Worm (Caenorhabditis elegans) whole organism, early embryonic: Measurements from ENCODE around the gene K04A8.1.

ENCODE experiments used
- F13C5.2 ChIP-seq: sonication (generic microtip); optimal IDR thresholded peaks from 2 replicates; lab custom pipeline; 2017; ENCODE audit warnings: mild to moderate bottlenecking, missing genetic modification characterization, inconsistent platforms, missing compliant biosample characterization
- aly-1 ChIP-seq: sonication (generic microtip); optimal IDR thresholded peaks from 2 replicates; lab custom pipeline; 2016; ENCODE audit warnings: missing genetic modification characterization, missing compliant biosample characterization
- ama-1 ChIP-seq: fragments of 150-350 bp; optimal IDR thresholded peaks from 2 replicates; lab custom pipeline; 2014
- ceh-13 ChIP-seq: fragments of 200-800 bp; sonication (Bioruptor generic); optimal IDR thresholded peaks from 2 replicates; lab custom pipeline; 2018; ENCODE audit warnings: mild to moderate bottlenecking, missing genetic modification characterization, missing compliant biosample characterization
- ceh-36 ChIP-seq: sonication (generic microtip); optimal IDR thresholded peaks from 2 replicates; lab custom pipeline; 2016; ENCODE audit warnings: missing genetic modification characterization, inconsistent platforms, missing compliant biosample characterization
- ets-7 ChIP-seq: sonication (generic microtip); optimal IDR thresholded peaks from 2 replicates; lab custom pipeline; 2016; ENCODE audit warnings: missing genotype, missing genetic modification characterization, missing compliant biosample characterization
- flt-1 ChIP-seq: fragments of 200-800 bp; sonication (Bioruptor generic); IDR thresholded peaks from 2 replicates; pipeline ENCODE4 v1.3.6; 2022; ENCODE audit warnings: missing genetic modification characterization, missing compliant biosample characterization
- hmbx-1 ChIP-seq: sonication (generic microtip); optimal IDR thresholded peaks from 2 replicates; lab custom pipeline; 2016; ENCODE audit warnings: mild to moderate bottlenecking, missing genetic modification characterization, missing compliant biosample characterization
- pes-1 ChIP-seq: fragments of 200-800 bp; sonication (Bioruptor generic); IDR thresholded peaks from 2 replicates; pipeline ENCODE4 v1.3.6; 2022; ENCODE audit warnings: missing genetic modification reagents, missing genetic modification characterization, missing compliant biosample characterization
- sea-1 ChIP-seq: fragments of 200-800 bp; sonication (Bioruptor generic); conservative IDR thresholded peaks from 2 replicates; pipeline ENCODE4 v1.3.6; 2022; ENCODE audit warnings: missing genetic modification characterization, missing compliant biosample characterization
- tbx-11 ChIP-seq: fragments of 200-800 bp; sonication (Bioruptor generic); IDR thresholded peaks from 2 replicates; pipeline ENCODE4 v1.3.6; 2022; ENCODE audit warnings: missing genetic modification characterization, missing compliant biosample characterization
- tbx-37 ChIP-seq: fragments of 200-800 bp; sonication (Bioruptor generic); conservative IDR thresholded peaks from 2 replicates; pipeline ENCODE4 v1.3.6; 2022; ENCODE audit warnings: missing genetic modification reagents, missing genetic modification characterization, missing compliant biosample characterization

DNA sequence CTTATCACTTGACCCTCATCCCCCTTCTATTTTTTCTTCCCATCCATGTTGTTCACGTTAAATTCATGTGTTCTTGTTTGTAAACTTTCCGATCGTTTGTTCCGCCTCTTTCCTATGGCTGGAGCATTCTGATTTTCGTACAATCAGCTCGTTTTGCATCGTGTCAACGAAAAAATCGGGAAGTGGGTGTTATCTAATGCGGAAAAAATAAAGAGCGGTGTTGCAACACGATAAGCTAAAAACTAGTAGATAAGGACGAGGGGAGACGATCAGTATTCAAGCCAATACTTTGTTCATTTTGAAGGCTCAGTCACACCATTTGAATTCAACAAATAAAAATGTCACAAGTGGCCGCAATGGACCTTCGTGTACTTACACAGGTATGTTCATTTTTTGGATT is 41.4 kb upstream of the K04A8.1 start, which contains the start of gene acs-1:
- TF ChIP-seq ceh-36 (tag; lab: Kevin White, UChicago) (no peak), aly-1 (tag; lab: Kevin White, UChicago) (no peak), F13C5.2 (tag; lab: Kevin White, UChicago) (no peak), ama-1 (lab: Kevin White, UChicago) (no peak), ets-7 (tag; lab: Kevin White, UChicago) (no peak), pes-1 (GFP tag; lab: Robert Waterston, UW) (no peak), sea-1 (no peak), tbx-11 (no peak), flt-1 (GFP tag; lab: Robert Waterston, UW) (no peak), hmbx-1 (tag; lab: Kevin White, UChicago) (no peak), ceh-13 (GFP tag; lab: Kevin White, UChicago) (no peak), tbx-37 (GFP tag; lab: Robert Waterston, UW) (no peak)
